Worm (Caenorhabditis elegans) whole organism, late embryonic: Measurements from ENCODE around the gene tos-1.

Source experiments
- C08G9.2 ChIP-seq: sonication (generic microtip); optimal IDR thresholded peaks from 2 replicates; lab custom pipeline; 2016; ENCODE audit warnings: mild to moderate bottlenecking, missing genetic modification characterization, moderate library complexity, missing compliant biosample characterization
- C38D4.7 ChIP-seq: fragments of 200-800 bp; sonication (Bioruptor generic); optimal IDR thresholded peaks from 2 replicates; lab custom pipeline; 2018; ENCODE audit warnings: mild to moderate bottlenecking, missing genetic modification characterization, moderate library complexity, missing compliant biosample characterization
- F13H6.1 ChIP-seq: sonication (generic microtip); optimal IDR thresholded peaks from 2 replicates; lab custom pipeline; 2016; ENCODE audit warnings: missing genetic modification characterization, missing compliant biosample characterization
- K09A11.1 ChIP-seq: sonication (generic microtip); optimal IDR thresholded peaks from 2 replicates; lab custom pipeline; 2017; ENCODE audit warnings: antibody characterized with exemption, mild to moderate bottlenecking, missing genetic modification characterization, missing compliant biosample characterization; ENCODE audit not compliant: insufficient read depth
- T23F11.4 ChIP-seq: fragments of 200-800 bp; sonication (Bioruptor generic); optimal IDR thresholded peaks from 2 replicates; lab custom pipeline; 2018; ENCODE audit warnings: mild to moderate bottlenecking, missing genetic modification characterization, missing compliant biosample characterization
- ahr-1 ChIP-seq: sonication (generic microtip); optimal IDR thresholded peaks from 2 replicates; lab custom pipeline; 2016; ENCODE audit warnings: missing genetic modification characterization, missing compliant biosample characterization
- ama-1 ChIP-seq: fragments of 150-350 bp; optimal IDR thresholded peaks from 2 replicates; lab custom pipeline; 2014
- ceh-14 ChIP-seq: sonication (generic microtip); optimal IDR thresholded peaks from 2 replicates; lab custom pipeline; 2016; ENCODE audit warnings: missing genotype, missing genetic modification characterization, missing compliant biosample characterization
- ceh-18 ChIP-seq: sonication (generic microtip); optimal IDR thresholded peaks from 2 replicates; lab custom pipeline; 2016; ENCODE audit warnings: missing genetic modification characterization, missing compliant biosample characterization
- ceh-19 ChIP-seq: fragments of 200-800 bp; sonication (Bioruptor generic); optimal IDR thresholded peaks from 2 replicates; lab custom pipeline; 2018; ENCODE audit warnings: mild to moderate bottlenecking, missing genetic modification characterization, missing compliant biosample characterization
- ceh-31 ChIP-seq: sonication (generic microtip); optimal IDR thresholded peaks from 2 replicates; lab custom pipeline; 2016; ENCODE audit warnings: missing genetic modification characterization, missing compliant biosample characterization
- ceh-34 ChIP-seq: sonication (generic microtip); optimal IDR thresholded peaks from 2 replicates; lab custom pipeline; 2016; ENCODE audit warnings: mild to moderate bottlenecking, missing genetic modification characterization, missing compliant biosample characterization
- ceh-45 ChIP-seq: fragments of 200-800 bp; sonication (Bioruptor generic); IDR thresholded peaks from 2 replicates; pipeline ENCODE4 v1.3.6; 2022; ENCODE audit warnings: missing genetic modification reagents, missing genetic modification characterization, missing compliant biosample characterization
- ceh-6 ChIP-seq: fragments of 200-800 bp; sonication (Bioruptor generic); optimal IDR thresholded peaks from 2 replicates; lab custom pipeline; 2018; ENCODE audit warnings: mild to moderate bottlenecking, missing genetic modification characterization, missing compliant biosample characterization
- ceh-9 ChIP-seq: sonication (generic microtip); optimal IDR thresholded peaks from 2 replicates; lab custom pipeline; 2016; ENCODE audit warnings: mild to moderate bottlenecking, missing genetic modification characterization, inconsistent platforms, missing compliant biosample characterization
- che-1 ChIP-seq: sonication (generic microtip); optimal IDR thresholded peaks from 2 replicates; lab custom pipeline; 2016; ENCODE audit warnings: mild to moderate bottlenecking, missing genetic modification characterization, missing compliant biosample characterization
- dmd-4 ChIP-seq: sonication (generic microtip); optimal IDR thresholded peaks from 2 replicates; lab custom pipeline; 2016; ENCODE audit warnings: borderline replicate concordance, missing genetic modification characterization, missing compliant biosample characterization
- dve-1 ChIP-seq: sonication (generic microtip); optimal IDR thresholded peaks from 2 replicates; lab custom pipeline; 2017; ENCODE audit warnings: antibody characterized with exemption, mild to moderate bottlenecking, missing genetic modification characterization, missing compliant biosample characterization
- elt-2 ChIP-seq: sonication (generic microtip); optimal IDR thresholded peaks from 2 replicates; lab custom pipeline; 2016; ENCODE audit warnings: missing genetic modification reagents, missing genetic modification characterization, missing compliant biosample characterization
- elt-4 ChIP-seq: sonication (generic microtip); optimal IDR thresholded peaks from 2 replicates; lab custom pipeline; 2016; ENCODE audit warnings: missing genetic modification characterization, missing compliant biosample characterization
- eyg-1 ChIP-seq: sonication (generic microtip); optimal IDR thresholded peaks from 2 replicates; lab custom pipeline; 2016; ENCODE audit warnings: missing genotype, missing genetic modification characterization, missing compliant biosample characterization
- fax-1 ChIP-seq: sonication (generic microtip); optimal IDR thresholded peaks from 2 replicates; lab custom pipeline; 2016; ENCODE audit warnings: missing genotype, missing genetic modification characterization, missing compliant biosample characterization
- fkh-6 ChIP-seq: sonication (generic microtip); optimal IDR thresholded peaks from 2 replicates; lab custom pipeline; 2016; ENCODE audit warnings: missing genetic modification characterization, missing compliant biosample characterization
- gmeb-2 ChIP-seq: sonication (generic microtip); optimal IDR thresholded peaks from 2 replicates; lab custom pipeline; 2016; ENCODE audit warnings: missing genetic modification characterization, inconsistent platforms, missing compliant biosample characterization
- hlh-13 ChIP-seq: fragments of 200-800 bp; sonication (Bioruptor generic); optimal IDR thresholded peaks from 2 replicates; lab custom pipeline; 2018; ENCODE audit warnings: mild to moderate bottlenecking, missing genetic modification characterization, missing compliant biosample characterization
- hlh-30 ChIP-seq: sonication (generic microtip); optimal IDR thresholded peaks from 2 replicates; lab custom pipeline; 2017; ENCODE audit warnings: antibody characterized with exemption, missing genetic modification characterization, missing compliant biosample characterization; ENCODE audit not compliant: insufficient read depth
- hlh-6 ChIP-seq: sonication (generic microtip); optimal IDR thresholded peaks from 2 replicates; lab custom pipeline; 2016; ENCODE audit warnings: missing genotype, missing genetic modification characterization, missing compliant biosample characterization
- hlh-8 ChIP-seq: sonication (generic microtip); optimal IDR thresholded peaks from 2 replicates; lab custom pipeline; 2016; ENCODE audit warnings: missing genotype, missing genetic modification characterization, missing compliant biosample characterization
- lim-6 ChIP-seq: sonication (generic microtip); optimal IDR thresholded peaks from 2 replicates; lab custom pipeline; 2016; ENCODE audit warnings: missing genetic modification characterization, missing compliant biosample characterization
- mec-3 ChIP-seq: sonication (generic microtip); optimal IDR thresholded peaks from 2 replicates; lab custom pipeline; 2016; ENCODE audit warnings: borderline replicate concordance, missing genetic modification characterization, missing compliant biosample characterization
- nfya-1 ChIP-seq: sonication (generic microtip); optimal IDR thresholded peaks from 2 replicates; lab custom pipeline; 2017; ENCODE audit warnings: missing genetic modification characterization, mild to moderate bottlenecking, missing compliant biosample characterization, antibody characterized with exemption, moderate library complexity
- nhr-11 ChIP-seq: fragments of 150-350 bp; optimal IDR thresholded peaks from 2 replicates; lab custom pipeline; 2014; ENCODE audit warnings: missing biosample characterization, missing genetic modification characterization
- nhr-232 ChIP-seq: sonication (generic microtip); optimal IDR thresholded peaks from 2 replicates; lab custom pipeline; 2016; ENCODE audit warnings: missing genetic modification characterization, missing compliant biosample characterization
- pat-9 ChIP-seq: fragments of 200-800 bp; sonication (Bioruptor generic); optimal IDR thresholded peaks from 2 replicates; lab custom pipeline; 2018; ENCODE audit warnings: mild to moderate bottlenecking, missing genetic modification characterization, moderate library complexity, missing compliant biosample characterization
- pax-1 ChIP-seq: fragments of 150-350 bp; optimal IDR thresholded peaks from 2 replicates; lab custom pipeline; 2014; ENCODE audit warnings: missing biosample characterization, missing genetic modification characterization
- pha-4 ChIP-seq: fragments of 150-350 bp; optimal IDR thresholded peaks from 2 replicates; lab custom pipeline; 2018; ENCODE audit warnings: missing biosample characterization, missing genetic modification reagents, missing genetic modification characterization
- pqm-1 ChIP-seq: sonication (generic microtip); optimal IDR thresholded peaks from 2 replicates; lab custom pipeline; 2016; ENCODE audit warnings: missing genetic modification characterization, missing compliant biosample characterization
- pros-1 ChIP-seq: fragments of 150-350 bp; optimal IDR thresholded peaks from 2 replicates; lab custom pipeline; 2014; ENCODE audit warnings: missing biosample characterization, missing genetic modification reagents, missing genetic modification characterization
- ref-2 ChIP-seq: sonication (generic microtip); optimal IDR thresholded peaks from 2 replicates; lab custom pipeline; 2016; ENCODE audit warnings: missing genetic modification characterization, missing compliant biosample characterization
- sdc-2 ChIP-seq: sonication (generic microtip); optimal IDR thresholded peaks from 2 replicates; lab custom pipeline; 2016; ENCODE audit warnings: missing genotype, missing genetic modification characterization, missing compliant biosample characterization
- sox-4 ChIP-seq: sonication (generic microtip); optimal IDR thresholded peaks from 2 replicates; lab custom pipeline; 2017; ENCODE audit warnings: mild to moderate bottlenecking, missing genetic modification characterization, inconsistent platforms, missing compliant biosample characterization
- syd-9 ChIP-seq: sonication (generic microtip); optimal IDR thresholded peaks from 2 replicates; lab custom pipeline; 2016; ENCODE audit warnings: mild to moderate bottlenecking, missing genetic modification characterization, moderate library complexity, missing compliant biosample characterization
- tbx-2 ChIP-seq: sonication (generic microtip); optimal IDR thresholded peaks from 2 replicates; lab custom pipeline; 2016; ENCODE audit warnings: missing genetic modification characterization, missing compliant biosample characterization
- tbx-7 ChIP-seq: sonication (generic microtip); optimal IDR thresholded peaks from 2 replicates; lab custom pipeline; 2016; ENCODE audit warnings: missing genotype, missing genetic modification characterization, missing compliant biosample characterization
- unc-42 ChIP-seq: sonication (generic microtip); optimal IDR thresholded peaks from 2 replicates; lab custom pipeline; 2016; ENCODE audit warnings: missing genotype, missing genetic modification characterization, missing compliant biosample characterization
- unc-55 ChIP-seq: sonication (generic microtip); optimal IDR thresholded peaks from 2 replicates; lab custom pipeline; 2017; ENCODE audit warnings: missing biosample characterization, missing genetic modification reagents, missing genetic modification characterization
- zip-5 ChIP-seq: sonication (generic microtip); optimal IDR thresholded peaks from 2 replicates; lab custom pipeline; 2016; ENCODE audit warnings: missing genetic modification characterization, missing compliant biosample characterization
- ztf-16 ChIP-seq: sonication (generic microtip); optimal IDR thresholded peaks from 2 replicates; lab custom pipeline; 2017; ENCODE audit warnings: missing genetic modification characterization, missing compliant biosample characterization

The tos-1 gene

ce11 chrV:9322886-9323285 lies 21.1 kb downstream of the tos-1 start, which contains the start of gene tag-153:
Gene tag-153, plus strand, starts transcription at chrV:9323085.
- TF ChIP-seq ceh-34 (tag; lab: Kevin White, UChicago), result no peak
- TF ChIP-seq pha-4 (tag; lab: Kevin White, UChicago), result no peak
- no peak for TF ChIP-seq unc-42 (tag; lab: Kevin White, UChicago)
- no peak for TF ChIP-seq unc-55 (GFP tag; lab: Kevin White, UChicago)
- no peak for TF ChIP-seq hlh-30
- no peak for TF ChIP-seq nfya-1 (tag; lab: Kevin White, UChicago)
- no peak for TF ChIP-seq ama-1 (lab: Kevin White, UChicago)
- no peak for TF ChIP-seq tbx-7 (tag; lab: Kevin White, UChicago)
- TF ChIP-seq ztf-16 (tag; lab: Kevin White, UChicago), result no peak
- TF ChIP-seq elt-2, result no peak
- no peak for TF ChIP-seq ahr-1 (tag; lab: Kevin White, UChicago)
- TF ChIP-seq ceh-14 (tag; lab: Kevin White, UChicago), result no peak
- no peak for TF ChIP-seq tbx-2 (tag; lab: Kevin White, UChicago)
- no peak for TF ChIP-seq nhr-11 (tag; lab: Kevin White, UChicago)
- TF ChIP-seq pros-1, result no peak
- no peak for TF ChIP-seq C38D4.7 (GFP tag; lab: Kevin White, UChicago)
- no peak for TF ChIP-seq dmd-4 (tag; lab: Kevin White, UChicago)
- TF ChIP-seq lim-6, result no peak

ce11 chrV:9321185-9321584 lies 22.8 kb downstream of the tos-1 start, which contains the start of gene F44A2.7:
Gene F44A2.7, plus strand, starts transcription at chrV:9321485.
- TF ChIP-seq ceh-34 (tag; lab: Kevin White, UChicago) (no peak), ceh-19 (GFP tag; lab: Kevin White, UChicago) (no peak), pha-4 (tag; lab: Kevin White, UChicago) (no peak), ceh-6 (GFP tag; lab: Kevin White, UChicago) (no peak), T23F11.4 (no peak), mec-3 (tag; lab: Kevin White, UChicago) (no peak), elt-2 (no peak), syd-9 (tag; lab: Kevin White, UChicago) (no peak), C08G9.2 (tag; lab: Kevin White, UChicago) (no peak), zip-5 (tag; lab: Kevin White, UChicago) (no peak), unc-42 (tag; lab: Kevin White, UChicago) (no peak), eyg-1 (tag; lab: Kevin White, UChicago) (no peak), elt-4 (tag; lab: Kevin White, UChicago) (no peak), pax-1 (no peak), ceh-18 (no peak), hlh-8 (tag; lab: Kevin White, UChicago) (no peak), K09A11.1 (no peak), nhr-232 (tag; lab: Kevin White, UChicago) (no peak)
- TF ChIP-seq, all 69 proteins: peak for 0

- TF ChIP-seq unc-55 (GFP tag; lab: Kevin White, UChicago), result no peak
- TF ChIP-seq elt-2, result peak; percentile 34
- TF ChIP-seq C08G9.2 (tag; lab: Kevin White, UChicago), result peak; percentile 50
- peak; percentile 20 for TF ChIP-seq che-1 (tag; lab: Kevin White, UChicago)
- TF ChIP-seq ceh-31 (tag; lab: Kevin White, UChicago), result peak; percentile 19
- peak; percentile 16 for TF ChIP-seq hlh-6 (tag; lab: Kevin White, UChicago)
- peak; percentile 33 for TF ChIP-seq gmeb-2 (tag; lab: Kevin White, UChicago)
- no peak for TF ChIP-seq zip-5 (tag; lab: Kevin White, UChicago)
- peak; percentile 48 for TF ChIP-seq ceh-14 (tag; lab: Kevin White, UChicago)
- TF ChIP-seq pha-4 (tag; lab: Kevin White, UChicago), result no peak
- no peak for TF ChIP-seq fax-1 (tag; lab: Kevin White, UChicago)
- peak; percentile 19 for TF ChIP-seq dve-1 (tag; lab: Kevin White, UChicago)
- TF ChIP-seq ref-2 (tag; lab: Kevin White, UChicago), result peak; percentile 38
- peak; percentile 54 for TF ChIP-seq sdc-2
- TF ChIP-seq fkh-6, result peak; percentile 32
- no peak for TF ChIP-seq elt-4 (tag; lab: Kevin White, UChicago)
- TF ChIP-seq ceh-9, result peak; percentile 17
- TF ChIP-seq ceh-45 (GFP tag; lab: Robert Waterston, UW), result peak; percentile 35; the same call in 1 of the 2 replicates
- peak; percentile 3 for TF ChIP-seq ceh-34 (tag; lab: Kevin White, UChicago)
- TF ChIP-seq sox-4 (tag; lab: Kevin White, UChicago), result peak; percentile 62
- TF ChIP-seq tbx-2 (tag; lab: Kevin White, UChicago), result peak; percentile 0
- peak; percentile 13 for TF ChIP-seq hlh-13
- no peak for TF ChIP-seq lim-6
- TF ChIP-seq pqm-1, result peak; percentile 61
- peak; percentile 44 for TF ChIP-seq F13H6.1 (tag; lab: Kevin White, UChicago)
- TF ChIP-seq pat-9 (tag; lab: Kevin White, UChicago), result peak; percentile 43
- TF ChIP-seq ceh-18, result peak; percentile 55
- TF ChIP-seq C38D4.7 (GFP tag; lab: Kevin White, UChicago), result peak; percentile 49
Observed at ce11 chrV:9318046-9318445, 26.0 kb downstream of the tos-1 start, which contains the start of gene kvs-3. Gene kvs-3, plus strand, starts transcription at chrV:9318311.
